Fruit fly (Drosophila melanogaster) whole organism, wandering third instar larva: ENCODE results near the gene Ice2.

Experiments used
- Abd-B ChIP-seq: fragments of >200 bp; optimal IDR thresholded peaks from 2 replicates; lab custom pipeline; 2017; ENCODE audit warnings: missing biosample characterization, missing genetic modification characterization
- CG32264 ChIP-seq: fragments of 200-800 bp; sonication (Bioruptor generic); optimal IDR thresholded peaks from 2 replicates; lab custom pipeline; 2016; ENCODE audit warnings: missing biosample characterization, missing genetic modification characterization
- CG9705 ChIP-seq: fragments of 200-800 bp; sonication (Bioruptor generic); optimal IDR thresholded peaks from 2 replicates; lab custom pipeline; 2018; ENCODE audit warnings: missing biosample characterization, mild to moderate bottlenecking, missing genetic modification characterization
- CrebA ChIP-seq: fragments of 200-800 bp; sonication (Bioruptor generic); optimal IDR thresholded peaks from 2 replicates; lab custom pipeline; 2016; ENCODE audit warnings: missing biosample characterization, mild to moderate bottlenecking, missing genetic modification characterization, borderline replicate concordance
- Dfd ChIP-seq: fragments of >200 bp; optimal IDR thresholded peaks from 2 replicates; lab custom pipeline; 2017; ENCODE audit warnings: missing biosample characterization, missing genetic modification characterization
- Dif ChIP-seq: fragments of 200-275, 200-300 bp; sonication (Bioruptor generic); optimal IDR thresholded peaks from 2 replicates; lab custom pipeline; 2018; ENCODE audit warnings: missing biosample characterization, missing genetic modification characterization; ENCODE audit not compliant: partially characterized antibody
- GATAd ChIP-seq: sonication (Bioruptor generic); optimal IDR thresholded peaks from 2 replicates; lab custom pipeline; 2016; ENCODE audit warnings: missing biosample characterization, missing genetic modification characterization
- HLH106 ChIP-seq: fragments of 200-800 bp; optimal IDR thresholded peaks from 3 replicates; lab custom pipeline; 2019; ENCODE audit warnings: missing biosample characterization, mild to moderate bottlenecking, missing genetic modification characterization, moderate library complexity
- Hnf4 ChIP-seq: fragments of 200-800 bp; sonication (Bioruptor generic); optimal IDR thresholded peaks from 2 replicates; lab custom pipeline; 2016; ENCODE audit warnings: missing biosample characterization, mild to moderate bottlenecking, missing genetic modification characterization
- Hr78 ChIP-seq: fragments of >200 bp; optimal IDR thresholded peaks from 2 replicates; lab custom pipeline; 2017; ENCODE audit warnings: missing biosample characterization, missing genetic modification characterization
- Hr83 ChIP-seq: fragments of 200-300 bp; sonication (Bioruptor generic); optimal IDR thresholded peaks from 2 replicates; lab custom pipeline; 2016; ENCODE audit warnings: missing biosample characterization, mild to moderate bottlenecking, missing genetic modification characterization, moderate library complexity; ENCODE audit not compliant: poor library complexity, severe bottlenecking
- Jra ChIP-seq: sonication (Bioruptor generic); optimal IDR thresholded peaks from 2 replicates; lab custom pipeline; 2016; ENCODE audit warnings: missing biosample characterization, missing genetic modification characterization
- Myc ChIP-seq: fragments of >200 bp; optimal IDR thresholded peaks from 2 replicates; lab custom pipeline; 2017
- N ChIP-seq: fragments of >200 bp; optimal IDR thresholded peaks from 2 replicates; lab custom pipeline; 2018; ENCODE audit warnings: missing biosample characterization, missing external identifiers, missing genetic modification characterization
- OdsH ChIP-seq: fragments of 200-800 bp; sonication (Bioruptor generic); optimal IDR thresholded peaks from 2 replicates; lab custom pipeline; 2016; ENCODE audit warnings: missing biosample characterization, mild to moderate bottlenecking, missing genetic modification characterization
- Rel ChIP-seq, 2 experiments: fragments of 200-800 bp; sonication (Bioruptor generic) in 1 of 2; optimal IDR thresholded peaks; 2 replicates in 1 of 2; 3 replicates in 1 of 2; lab custom pipeline; 2016 to 2019; ENCODE audit warnings: mild to moderate bottlenecking in 2 of 2, missing biosample characterization in 2 of 2, missing genetic modification characterization in 2 of 2, moderate library complexity in 1 of 2
- Sp1 ChIP-seq: fragments of 200-800 bp; sonication (Bioruptor generic); optimal IDR thresholded peaks from 3 replicates; lab custom pipeline; 2019; ENCODE audit warnings: missing biosample characterization, mild to moderate bottlenecking, missing genetic modification characterization, moderate library complexity
- Vsx2 ChIP-seq: fragments of 200-300, 225-300 bp; sonication (Bioruptor generic); optimal IDR thresholded peaks from 2 replicates; lab custom pipeline; 2018; ENCODE audit warnings: missing biosample characterization, missing genetic modification characterization; ENCODE audit not compliant: partially characterized antibody
- br ChIP-seq: fragments of 200-800 bp; sonication (Bioruptor generic); optimal IDR thresholded peaks from 2 replicates; lab custom pipeline; 2016; ENCODE audit warnings: missing biosample characterization, missing genetic modification characterization
- brk ChIP-seq: fragments of 200-800 bp; sonication (Bioruptor generic); optimal IDR thresholded peaks from 2 replicates; lab custom pipeline; 2016; ENCODE audit warnings: missing biosample characterization, mild to moderate bottlenecking, missing genetic modification characterization
- dl ChIP-seq, 2 experiments: fragments of 175-275, 200-275 bp in 1 of 2; fragments of 200-275 bp in 1 of 2; sonication (Bioruptor generic); optimal IDR thresholded peaks; lab custom pipeline; 2018; ENCODE audit warnings: mild to moderate bottlenecking in 2 of 2, missing biosample characterization in 2 of 2, missing genetic modification characterization in 2 of 2, moderate library complexity in 2 of 2; ENCODE audit not compliant: partially characterized antibody in 2 of 2, insufficient read depth in 1 of 2
- dmrt93B ChIP-seq: fragments of 200-800 bp; sonication (Bioruptor generic); optimal IDR thresholded peaks from 2 replicates; lab custom pipeline; 2018; ENCODE audit warnings: missing biosample characterization, mild to moderate bottlenecking, missing genetic modification characterization
- dsf ChIP-seq: sonication (Bioruptor generic); optimal IDR thresholded peaks from 2 replicates; lab custom pipeline; 2016; ENCODE audit warnings: missing biosample characterization, missing genetic modification characterization, borderline replicate concordance
- ey ChIP-seq: fragments of 200-800 bp; sonication (Bioruptor generic); optimal IDR thresholded peaks from 2 replicates; lab custom pipeline; 2016; ENCODE audit warnings: missing biosample characterization, missing genetic modification characterization
- foxo ChIP-seq, 2 experiments: fragments of 200-800 bp; sonication (Bioruptor generic); optimal IDR thresholded peaks; 2 replicates in 1 of 2; 3 replicates in 1 of 2; lab custom pipeline; 2016 to 2017; ENCODE audit warnings: missing biosample characterization in 2 of 2, missing genetic modification characterization in 2 of 2
- fru ChIP-seq: fragments of 200-800 bp; sonication (Bioruptor generic); optimal IDR thresholded peaks from 3 replicates; lab custom pipeline; 2016; ENCODE audit warnings: missing biosample characterization, mild to moderate bottlenecking, missing genetic modification characterization
- h ChIP-seq: fragments of 200-800 bp; sonication (Bioruptor generic); optimal IDR thresholded peaks from 3 replicates; lab custom pipeline; 2016; ENCODE audit warnings: missing biosample characterization, mild to moderate bottlenecking, missing genetic modification characterization
- jim ChIP-seq: fragments of 175-275, 200-325 bp; sonication (Bioruptor generic); optimal IDR thresholded peaks from 2 replicates; lab custom pipeline; 2016; ENCODE audit warnings: missing biosample characterization, mild to moderate bottlenecking, missing genetic modification characterization
- lola ChIP-seq: fragments of >200 bp; optimal IDR thresholded peaks from 2 replicates; lab custom pipeline; 2017; ENCODE audit warnings: missing biosample characterization, missing genetic modification characterization
- pan ChIP-seq: fragments of >200 bp; optimal IDR thresholded peaks from 2 replicates; lab custom pipeline; 2017
- psq ChIP-seq: fragments of 200-800 bp; sonication (Bioruptor generic); optimal IDR thresholded peaks from 3 replicates; lab custom pipeline; 2017; ENCODE audit warnings: missing biosample characterization, mild to moderate bottlenecking, missing genetic modification characterization, moderate library complexity
- rgr ChIP-seq: fragments of 200-800 bp; sonication (Bioruptor generic); optimal IDR thresholded peaks from 3 replicates; lab custom pipeline; 2016; ENCODE audit warnings: missing biosample characterization, mild to moderate bottlenecking, missing genetic modification characterization
- sage ChIP-seq: fragments of 200-800 bp; sonication (Bioruptor generic); optimal IDR thresholded peaks from 2 replicates; lab custom pipeline; 2016; ENCODE audit warnings: missing biosample characterization, mild to moderate bottlenecking, missing genetic modification characterization
- tai ChIP-seq: sonication (Bioruptor generic); optimal IDR thresholded peaks from 2 replicates; lab custom pipeline; 2016; ENCODE audit warnings: missing biosample characterization, missing genetic modification characterization
- usp ChIP-seq: fragments of >200 bp; optimal IDR thresholded peaks from 2 replicates; lab custom pipeline; 2017; ENCODE audit warnings: missing biosample characterization, missing genetic modification characterization
- woc ChIP-seq: sonication (Bioruptor generic); optimal IDR thresholded peaks from 2 replicates; lab custom pipeline; 2016; ENCODE audit warnings: missing biosample characterization, mild to moderate bottlenecking, missing genetic modification characterization

The Ice2 gene

dm6 chr3R:21151090-21151870, 21.3 kb downstream of the Ice2 start (continued):
- TF ChIP-seq rgr (GFP tag; lab: Kevin White, UChicago): peak; percentile 68
- TF ChIP-seq tai: no peak
- peak; percentile 53 for TF ChIP-seq HLH106
- TF ChIP-seq sage: no peak
- TF ChIP-seq psq (GFP tag; lab: Kevin White, UChicago): peak; percentile 39
- no peak for TF ChIP-seq CrebA (GFP tag; lab: Kevin White, UChicago)
- TF ChIP-seq dl (GFP tag; optimal IDR thresholded peaks at IDR 0.05; lab: Kevin White, UChicago; ENCODE audit: insufficient read depth in 1 of 2, partially characterized antibody in 2 of 2): no peak

- peak; percentile 3 for TF ChIP-seq psq (GFP tag; lab: Kevin White, UChicago)
- TF ChIP-seq Rel (GFP tag; optimal IDR thresholded peaks at IDR 0.05; lab: Kevin White, UChicago): peak; percentile 78
- peak; percentile 47 for TF ChIP-seq Rel (tag; optimal IDR thresholded peaks at IDR 0.05; lab: Kevin White, UChicago)
- TF ChIP-seq woc (GFP tag; lab: Kevin White, UChicago): peak; percentile 33
- peak; percentile 57 for TF ChIP-seq Vsx2 (GFP tag; lab: Kevin White, UChicago)
- peak; percentile 80 to 84 for TF ChIP-seq dl (GFP tag; optimal IDR thresholded peaks at IDR 0.05; lab: Kevin White, UChicago; ENCODE audit: insufficient read depth in 1 of 2, partially characterized antibody in 2 of 2)
- TF ChIP-seq h (GFP tag; lab: Kevin White, UChicago): no peak
- peak; percentile 34 for TF ChIP-seq br (GFP tag; lab: Kevin White, UChicago)
- TF ChIP-seq Jra (GFP tag; lab: Kevin White, UChicago): no peak
- TF ChIP-seq Hnf4 (GFP tag; lab: Kevin White, UChicago): no peak
- TF ChIP-seq CrebA (GFP tag; lab: Kevin White, UChicago): peak; percentile 89
- TF ChIP-seq HLH106: no peak
- no peak for TF ChIP-seq Abd-B
- TF ChIP-seq Sp1 (GFP tag; lab: Kevin White, UChicago): peak; percentile 86
- TF ChIP-seq Dfd (GFP tag; lab: Kevin White, UChicago): no peak
- peak; percentile 60 for TF ChIP-seq sage
- peak; percentile 78 for TF ChIP-seq Dif
- peak; percentile 65 for TF ChIP-seq brk (GFP tag; lab: Kevin White, UChicago)
- TF ChIP-seq, all 38 proteins: peak for 11
Observed at dm6 chr3R:21152856-21153278, 22.9 kb downstream of the Ice2 start.

- TF ChIP-seq h (GFP tag; lab: Kevin White, UChicago) (peak; percentile 49), fru (no peak), dmrt93B (GFP tag; lab: Kevin White, UChicago) (no peak)
Observed at dm6 chr3R:21154130-21154529, 24.1 kb downstream of the Ice2 start.

- TF ChIP-seq OdsH: no peak
- TF ChIP-seq Hr83 (GFP tag; lab: Kevin White, UChicago): no peak
- no peak for TF ChIP-seq Hr78 (GFP tag; lab: Kevin White, UChicago)
- no peak for TF ChIP-seq CrebA (GFP tag; lab: Kevin White, UChicago)
- TF ChIP-seq tai: no peak
- TF ChIP-seq Jra (GFP tag; lab: Kevin White, UChicago): no peak
- TF ChIP-seq h (GFP tag; lab: Kevin White, UChicago): peak; percentile 13
- no peak for TF ChIP-seq fru
- TF ChIP-seq Vsx2 (GFP tag; lab: Kevin White, UChicago): no peak
- no peak for TF ChIP-seq Myc
- no peak for TF ChIP-seq HLH106
- TF ChIP-seq dl (GFP tag; optimal IDR thresholded peaks at IDR 0.05; lab: Kevin White, UChicago; ENCODE audit: insufficient read depth in 1 of 2, partially characterized antibody in 2 of 2): peak in 1 of 2 experiments; percentile 5
- TF ChIP-seq foxo (GFP tag; optimal IDR thresholded peaks at IDR 0.05; lab: Kevin White, UChicago): no peak
- TF ChIP-seq psq (GFP tag; lab: Kevin White, UChicago): no peak
- no peak for TF ChIP-seq usp (GFP tag; lab: Kevin White, UChicago)
- TF ChIP-seq CG32264 (GFP tag; lab: Kevin White, UChicago): no peak
- TF ChIP-seq ey (GFP tag; lab: Kevin White, UChicago): no peak
- no peak for TF ChIP-seq lola (GFP tag; lab: Kevin White, UChicago)
- TF ChIP-seq rgr (GFP tag; lab: Kevin White, UChicago): no peak
- TF ChIP-seq Dfd (GFP tag; lab: Kevin White, UChicago): no peak
- TF ChIP-seq CG9705 (GFP tag; lab: Kevin White, UChicago): no peak
- no peak for TF ChIP-seq Abd-B
- TF ChIP-seq br (GFP tag; lab: Kevin White, UChicago): no peak
- TF ChIP-seq Rel (GFP tag; optimal IDR thresholded peaks at IDR 0.05; lab: Kevin White, UChicago): no peak
- TF ChIP-seq Rel (tag; optimal IDR thresholded peaks at IDR 0.05; lab: Kevin White, UChicago): peak; percentile 29
- TF ChIP-seq dsf (GFP tag; lab: Kevin White, UChicago): no peak
- TF ChIP-seq jim (GFP tag; lab: Kevin White, UChicago): no peak
- peak; percentile 16 for TF ChIP-seq Hnf4 (GFP tag; lab: Kevin White, UChicago)
- no peak for TF ChIP-seq woc (GFP tag; lab: Kevin White, UChicago)
- TF ChIP-seq dmrt93B (GFP tag; lab: Kevin White, UChicago): no peak
- no peak for TF ChIP-seq Sp1 (GFP tag; lab: Kevin White, UChicago)
- TF ChIP-seq pan (lab: Kevin White, UChicago): no peak
- peak; percentile 83 for TF ChIP-seq Dif
- no peak for TF ChIP-seq sage
- no peak for TF ChIP-seq GATAd (GFP tag; lab: Kevin White, UChicago)
- TF ChIP-seq brk (GFP tag; lab: Kevin White, UChicago): no peak
- TF ChIP-seq N (GFP tag; lab: Kevin White, UChicago): no peak
Observed at dm6 chr3R:21155931-21156488, 26.0 kb downstream of the Ice2 start.
